Worm (Caenorhabditis elegans): ENCODE data around the gene Y45F3A.1.

Y45F3A.1 gene

DNA sequence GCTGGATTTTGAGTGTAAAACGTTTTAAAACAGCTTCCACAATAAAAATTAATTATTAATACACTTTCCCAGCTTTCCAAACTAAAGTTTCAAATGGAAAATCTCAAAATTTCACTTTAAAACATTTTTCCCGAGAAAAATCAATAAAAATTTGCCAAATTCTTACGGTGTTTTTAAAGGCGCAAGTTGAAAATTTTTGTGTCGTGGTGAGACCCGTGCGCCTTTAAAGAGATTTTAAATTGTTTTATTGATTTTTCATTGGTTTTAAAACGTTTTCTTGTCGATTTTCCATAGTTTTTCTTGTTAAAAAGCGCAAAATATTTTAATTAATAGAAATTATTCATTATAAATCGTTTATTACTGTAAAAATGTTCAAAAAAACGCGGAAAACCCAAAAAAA lies at the start of gene Y45F3A.1:
TSS of gene Y45F3A.1 (minus strand) at position 12 of the 400 bp plus-strand sequence.
- TF ChIP-seq ama-1 (optimal IDR thresholded peaks at IDR 0.05): no peak
- TF ChIP-seq pha-4 (GFP tag; IDR thresholded peaks at IDR 0.05): no peak
- no peak for TF ChIP-seq pha-4 (tag; optimal IDR thresholded peaks at IDR 0.05)
- no peak for TF ChIP-seq nhr-237 (tag; optimal IDR thresholded peaks at IDR 0.05)
- TF ChIP-seq Y48G9A.11 (GFP tag; IDR thresholded peaks at IDR 0.05): no peak
- no peak for TF ChIP-seq hlh-30 (tag; optimal IDR thresholded peaks at IDR 0.05; ENCODE audit: insufficient read depth)
- no peak for TF ChIP-seq vab-7 (GFP tag; IDR thresholded peaks at IDR 0.05)

DNA sequence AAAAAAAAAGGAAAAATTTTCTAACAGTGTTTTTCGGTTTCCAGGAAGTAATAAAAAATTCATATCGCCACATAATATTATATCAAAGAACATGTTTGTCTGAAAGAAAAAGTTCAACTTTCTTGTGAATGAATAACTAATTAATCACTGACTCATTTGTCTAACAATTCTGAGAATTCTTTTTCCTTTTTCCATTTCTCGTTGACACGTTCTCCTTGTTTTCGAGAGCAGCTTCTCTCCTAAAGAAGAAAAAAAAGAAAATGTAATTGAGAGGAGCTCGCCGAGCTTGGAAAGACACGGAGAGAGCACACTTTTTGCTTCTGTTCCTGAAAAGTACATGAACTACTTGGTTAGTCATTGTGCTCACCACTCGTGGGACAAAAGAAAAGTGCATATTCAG lies 46.4 kb upstream of the Y45F3A.1 start:
- TF ChIP-seq nhr-6 (tag; optimal IDR thresholded peaks at IDR 0.05) (no peak), mep-1 (tag; optimal IDR thresholded peaks at IDR 0.05) (no peak), lin-38 (GFP tag; IDR thresholded peaks at IDR 0.05) (no peak), ceh-44 (GFP tag; IDR thresholded peaks at IDR 0.05) (no peak), dve-1 (tag; optimal IDR thresholded peaks at IDR 0.05; ENCODE audit: insufficient read depth) (no peak), fkh-10 (GFP tag; optimal IDR thresholded peaks at IDR 0.05) (peak; percentile 4), daf-16 (GFP tag; optimal IDR thresholded peaks at IDR 0.05) (no peak), daf-16 (tag; optimal IDR thresholded peaks at IDR 0.05) (peak; percentile 2), lin-15B (tag; optimal IDR thresholded peaks at IDR 0.05) (no peak), lsy-2 (tag; optimal IDR thresholded peaks at IDR 0.05) (peak in 1 of 2 experiments; percentile 15), R02D3.7 (tag; optimal IDR thresholded peaks at IDR 0.05) (no peak), ces-1 (GFP tag; optimal IDR thresholded peaks at IDR 0.05) (no peak), saeg-2 (GFP tag; IDR thresholded peaks at IDR 0.05) (no peak), aha-1 (tag) (peak; percentile 92), set-16 (GFP tag; IDR thresholded peaks at IDR 0.05) (no peak), D1046.2 (GFP tag; IDR thresholded peaks at IDR 0.05) (no peak)

DNA sequence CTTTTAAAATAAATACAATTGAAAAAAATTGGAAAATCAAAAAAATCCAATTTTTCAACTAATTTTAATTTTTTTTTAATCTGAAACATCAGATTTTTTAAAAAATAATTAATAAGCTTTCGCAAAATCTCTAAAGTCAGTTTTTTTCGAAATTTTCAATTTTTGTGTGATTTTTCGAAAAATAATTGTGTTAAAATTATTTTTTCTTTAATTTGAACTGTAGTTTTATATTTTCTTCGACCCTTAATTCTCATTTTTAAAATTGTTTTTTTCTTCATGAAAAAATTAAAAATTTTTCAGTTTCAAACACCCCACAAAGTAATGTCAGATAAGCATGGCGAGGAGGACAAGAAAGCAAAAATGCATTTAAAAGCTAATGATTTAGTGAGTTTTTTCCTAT lies 43.3 kb upstream of the Y45F3A.1 start, which contains the start of gene rabx-5:
TSS of gene rabx-5 (plus strand) at position 301 of the 400 bp plus-strand sequence.
- no peak for TF ChIP-seq Y75B8A.6 (GFP tag; IDR thresholded peaks at IDR 0.05)
- TF ChIP-seq set-16 (GFP tag; IDR thresholded peaks at IDR 0.05): no peak
- no peak for TF ChIP-seq nhr-77 (tag; optimal IDR thresholded peaks at IDR 0.05)
- TF ChIP-seq php-3 (GFP tag; IDR thresholded peaks at IDR 0.05): no peak
- TF ChIP-seq zip-2 (tag; optimal IDR thresholded peaks at IDR 0.05): no peak
- no peak for TF ChIP-seq nhr-6 (tag; optimal IDR thresholded peaks at IDR 0.05)
- TF ChIP-seq pha-4 (GFP tag; IDR thresholded peaks at IDR 0.05): no peak
- no peak for TF ChIP-seq pha-4 (tag; optimal IDR thresholded peaks at IDR 0.05)
- no peak for TF ChIP-seq tra-1 (GFP tag; IDR thresholded peaks at IDR 0.05)
- TF ChIP-seq R02D3.7 (tag; optimal IDR thresholded peaks at IDR 0.05): no peak
- TF ChIP-seq T26A8.4 (GFP tag; IDR thresholded peaks at IDR 0.05): no peak
- TF ChIP-seq nhr-42 (GFP tag; IDR thresholded peaks at IDR 0.05): no peak
- no peak for TF ChIP-seq ceh-20 (GFP tag; IDR thresholded peaks at IDR 0.05)
- no peak for TF ChIP-seq tag-97 (GFP tag; IDR thresholded peaks at IDR 0.05)
- no peak for TF ChIP-seq daf-12 (tag; optimal IDR thresholded peaks at IDR 0.05)
- TF ChIP-seq nhr-76 (tag; optimal IDR thresholded peaks at IDR 0.05): no peak
- TF ChIP-seq D1046.2 (GFP tag; IDR thresholded peaks at IDR 0.05): no peak
- TF ChIP-seq cey-2 (tag; optimal IDR thresholded peaks at IDR 0.05; ENCODE audit: borderline replicate concordance, insufficient read depth): no peak
- TF ChIP-seq nhr-28 (tag; optimal IDR thresholded peaks at IDR 0.05): no peak
- TF ChIP-seq mes-2 (tag; optimal IDR thresholded peaks at IDR 0.05; ENCODE audit: poor library complexity, severe bottlenecking): no peak
- TF ChIP-seq F44E2.7 (GFP tag; IDR thresholded peaks at IDR 0.05): no peak

DNA sequence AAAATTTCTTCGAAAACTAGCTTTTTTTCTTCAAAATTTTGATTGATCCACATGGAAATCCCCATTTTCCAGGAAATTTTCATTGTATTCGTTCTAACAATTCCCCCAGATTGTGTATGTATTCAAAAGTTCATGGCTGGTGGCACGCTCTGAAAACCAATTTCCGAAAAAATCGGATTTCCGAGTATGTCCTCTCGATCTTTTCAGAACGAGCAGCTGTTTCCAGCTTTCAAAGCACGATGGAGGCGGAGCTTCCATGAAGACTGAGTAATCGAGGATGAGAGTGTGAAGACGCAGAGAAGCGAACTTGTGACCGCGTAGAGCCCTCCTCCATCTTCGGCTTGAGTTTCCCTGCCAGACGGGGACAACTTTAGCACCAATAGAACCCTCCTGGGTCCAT lies 42.6 kb upstream of the Y45F3A.1 start:
- no peak for TF ChIP-seq hlh-11 (tag; optimal IDR thresholded peaks at IDR 0.05)
- no peak for TF ChIP-seq lir-3 (tag; optimal IDR thresholded peaks at IDR 0.05)
- no peak for TF ChIP-seq aly-2 (tag; optimal IDR thresholded peaks at IDR 0.05)
- no peak for TF ChIP-seq D1046.2 (GFP tag; IDR thresholded peaks at IDR 0.05)
- no peak for TF ChIP-seq unc-130 (GFP tag; optimal IDR thresholded peaks at IDR 0.05)
- TF ChIP-seq mes-2 (tag; optimal IDR thresholded peaks at IDR 0.05; ENCODE audit: poor library complexity, severe bottlenecking): no peak
- TF ChIP-seq nhr-6 (tag; optimal IDR thresholded peaks at IDR 0.05): no peak
- peak; percentile 46 for TF ChIP-seq aha-1 (tag)
- TF ChIP-seq hmg-1.1 (GFP tag; IDR thresholded peaks at IDR 0.05): no peak
- no peak for TF ChIP-seq arid-1 (GFP tag; conservative IDR thresholded peaks at IDR 0.05)
- TF ChIP-seq hlh-30 (tag; optimal IDR thresholded peaks at IDR 0.05; ENCODE audit: insufficient read depth): peak; percentile 44
- no peak for TF ChIP-seq madf-9 (GFP tag; conservative IDR thresholded peaks at IDR 0.05)
- 0 out of 2 replicates have a peak, but pooled peaks have one; percentile 35 for TF ChIP-seq ctbp-1 (GFP tag; IDR thresholded peaks at IDR 0.05)
- peak; percentile 7 for TF ChIP-seq nhr-11 (tag; optimal IDR thresholded peaks at IDR 0.05)
- no peak for TF ChIP-seq Y5F2A.4 (GFP tag; optimal IDR thresholded peaks at IDR 0.05)
